Fruit fly (Drosophila melanogaster) whole organism, embryonic: ENCODE measurements around the gene Trxr1.

ENCODE experiments used
- Abd-B ChIP-seq: fragments of 200-800 bp; sonication (Bioruptor generic); optimal IDR thresholded peaks from 2 replicates; lab custom pipeline; 2018; ENCODE audit warnings: missing biosample characterization, mild to moderate bottlenecking, missing genetic modification characterization, moderate library complexity
- Atf3 ChIP-seq: fragments of 200-800 bp; sonication (Bioruptor generic); optimal IDR thresholded peaks from 3 replicates; lab custom pipeline; 2016; ENCODE audit warnings: missing biosample characterization, missing genetic modification characterization
- CG11085 ChIP-seq: fragments of 200-800 bp; sonication (Bioruptor generic); IDR thresholded peaks from 2 replicates; pipeline ENCODE4 v1.3.6; 2022; ENCODE audit warnings: missing biosample characterization, missing genetic modification characterization
- CG12236 ChIP-seq: fragments of 200-800 bp; sonication (Bioruptor generic); optimal IDR thresholded peaks from 2 replicates; lab custom pipeline; 2016; ENCODE audit warnings: missing biosample characterization, missing genetic modification characterization
- CG13424 ChIP-seq: fragments of 200-800 bp; sonication (Bioruptor generic); optimal IDR thresholded peaks from 2 replicates; lab custom pipeline; 2019; ENCODE audit warnings: missing biosample characterization, mild to moderate bottlenecking, missing genetic modification characterization, moderate library complexity
- CG16779 ChIP-seq: fragments of 200-800 bp; sonication (Bioruptor generic); IDR thresholded peaks from 2 replicates; pipeline ENCODE4 v1.3.6; 2022; ENCODE audit warnings: missing biosample characterization, missing genetic modification characterization
- CG16813 ChIP-seq: fragments of 200-800 bp; sonication (Bioruptor generic); IDR thresholded peaks from 3 replicates; pipeline ENCODE4 v1.3.6; 2022; ENCODE audit warnings: missing biosample characterization, missing genetic modification characterization; ENCODE audit not compliant: partially characterized antibody
- CG17568 ChIP-seq: fragments of 200-800 bp; sonication (Bioruptor generic); optimal IDR thresholded peaks from 2 replicates; lab custom pipeline; 2018; ENCODE audit warnings: missing biosample characterization, mild to moderate bottlenecking, missing genetic modification characterization, moderate library complexity
- CG18764 ChIP-seq: fragments of 200-800 bp; sonication (Bioruptor generic); optimal IDR thresholded peaks from 3 replicates; lab custom pipeline; 2016; ENCODE audit warnings: missing biosample characterization, missing genetic modification characterization
- CG2120 ChIP-seq: fragments of 200-800 bp; sonication (Bioruptor generic); optimal IDR thresholded peaks from 3 replicates; lab custom pipeline; 2016; ENCODE audit warnings: missing biosample characterization, missing genetic modification characterization
- CG3281 ChIP-seq: fragments of 200-800 bp; sonication (Bioruptor generic); optimal IDR thresholded peaks from 3 replicates; lab custom pipeline; 2017; ENCODE audit warnings: missing biosample characterization, mild to moderate bottlenecking, missing genetic modification characterization
- CG3407 ChIP-seq: fragments of 200-800 bp; sonication (Bioruptor generic); optimal IDR thresholded peaks from 2 replicates; lab custom pipeline; 2018; ENCODE audit warnings: missing biosample characterization, mild to moderate bottlenecking, missing genetic modification characterization
- CG34422 ChIP-seq: fragments of 200-800 bp; sonication (Bioruptor generic); IDR thresholded peaks from 3 replicates; pipeline ENCODE4 v1.3.6; 2022; ENCODE audit warnings: missing biosample characterization, missing genetic modification characterization
- CG43689 ChIP-seq: fragments of 200-800 bp; sonication (Bioruptor generic); IDR thresholded peaks from 2 replicates; pipeline ENCODE4 v1.3.6; 2022; ENCODE audit warnings: missing biosample characterization, missing genetic modification characterization
- CG5180 ChIP-seq: fragments of 200-800 bp; sonication (Bioruptor generic); optimal IDR thresholded peaks from 3 replicates; lab custom pipeline; 2017; ENCODE audit warnings: missing biosample characterization, missing genetic modification characterization, mild to moderate bottlenecking, moderate library complexity, missing genetic modification reagents
- CG5953 ChIP-seq: fragments of 200-800 bp; sonication (Bioruptor generic); IDR thresholded peaks from 2 replicates; pipeline ENCODE4 v1.3.6; 2022; ENCODE audit warnings: missing biosample characterization, missing genetic modification characterization
- CG7556 ChIP-seq: fragments of 200-800 bp; sonication (Bioruptor generic); optimal IDR thresholded peaks from 2 replicates; lab custom pipeline; 2017; ENCODE audit warnings: missing biosample characterization, mild to moderate bottlenecking, missing genetic modification characterization
- CG7745 ChIP-seq: fragments of 200-800 bp; sonication (Bioruptor generic); optimal IDR thresholded peaks from 2 replicates; lab custom pipeline; 2018; ENCODE audit warnings: missing biosample characterization, mild to moderate bottlenecking, missing genetic modification characterization, moderate library complexity
- Fer2 ChIP-seq: fragments of 200-800 bp; sonication (Bioruptor generic); optimal IDR thresholded peaks from 2 replicates; lab custom pipeline; 2018; ENCODE audit warnings: missing biosample characterization, mild to moderate bottlenecking, missing genetic modification characterization, moderate library complexity
- Hr78 ChIP-seq, 2 experiments: fragments of 200-800 bp in 1 of 2; fragments of >200 bp in 1 of 2; sonication (Bioruptor generic) in 1 of 2; optimal IDR thresholded peaks; 2 replicates each; lab custom pipeline; 2017 to 2019; ENCODE audit warnings: missing biosample characterization in 2 of 2, missing genetic modification characterization in 2 of 2, mild to moderate bottlenecking in 1 of 2, moderate library complexity in 1 of 2
- Jarid2 ChIP-seq: fragments of 200-800 bp; sonication (Bioruptor generic); optimal IDR thresholded peaks from 3 replicates; lab custom pipeline; 2017; ENCODE audit warnings: mild to moderate bottlenecking, missing biosample characterization, missing genetic modification reagents, missing genetic modification characterization
- Rx ChIP-seq: fragments of 200-800 bp; sonication (Bioruptor generic); IDR thresholded peaks from 2 replicates; pipeline ENCODE4 v1.3.6; 2022; ENCODE audit warnings: missing biosample characterization, missing genetic modification characterization
- Ssrp ChIP-seq: fragments of 200-800 bp; sonication (Bioruptor generic); optimal IDR thresholded peaks from 2 replicates; lab custom pipeline; 2018; ENCODE audit warnings: missing biosample characterization, mild to moderate bottlenecking, missing genetic modification characterization, moderate library complexity
- ato ChIP-seq: fragments of 200-800 bp; sonication (Bioruptor generic); IDR thresholded peaks from 2 replicates; pipeline ENCODE4 v1.3.6; 2022; ENCODE audit warnings: missing biosample characterization, missing genetic modification characterization; ENCODE audit not compliant: partially characterized antibody
- az2 ChIP-seq: fragments of 200-800 bp; sonication (Bioruptor generic); optimal IDR thresholded peaks from 3 replicates; lab custom pipeline; 2016; ENCODE audit warnings: missing biosample characterization, missing genetic modification characterization
- bbx ChIP-seq: fragments of 200-800 bp; sonication (Bioruptor generic); IDR thresholded peaks from 2 replicates; pipeline ENCODE4 v1.3.6; 2022; ENCODE audit warnings: missing biosample characterization, missing genetic modification characterization; ENCODE audit not compliant: partially characterized antibody
- bcd ChIP-seq: fragments of 200-800 bp; sonication (Bioruptor generic); optimal IDR thresholded peaks from 2 replicates; lab custom pipeline; 2017; ENCODE audit warnings: missing biosample characterization, mild to moderate bottlenecking, missing genetic modification characterization
- btn ChIP-seq: fragments of 200-800 bp; sonication (Bioruptor generic); optimal IDR thresholded peaks from 2 replicates; lab custom pipeline; 2016; ENCODE audit warnings: missing biosample characterization, missing genetic modification characterization
- cato ChIP-seq: fragments of 200-800 bp; sonication (Bioruptor generic); optimal IDR thresholded peaks from 2 replicates; lab custom pipeline; 2016; ENCODE audit warnings: missing biosample characterization, missing genetic modification characterization, borderline replicate concordance
- da ChIP-seq: fragments of 200-800 bp; sonication (Bioruptor generic); optimal IDR thresholded peaks from 2 replicates; lab custom pipeline; 2016; ENCODE audit warnings: missing biosample characterization, missing genetic modification characterization
- disco-r ChIP-seq: fragments of 200-800 bp; sonication (Bioruptor generic); optimal IDR thresholded peaks from 2 replicates; lab custom pipeline; 2016; ENCODE audit warnings: missing biosample characterization, missing genetic modification characterization
- dm ChIP-seq: fragments of 200-800 bp; sonication (Bioruptor generic); optimal IDR thresholded peaks from 3 replicates; lab custom pipeline; 2016; ENCODE audit warnings: missing biosample characterization, missing genetic modification characterization
- en ChIP-seq: fragments of 200-800 bp; sonication (Bioruptor generic); optimal IDR thresholded peaks from 2 replicates; lab custom pipeline; 2016; ENCODE audit warnings: missing biosample characterization, missing genetic modification characterization
- ewg ChIP-seq: fragments of 200-800 bp; sonication (Bioruptor generic); optimal IDR thresholded peaks from 3 replicates; lab custom pipeline; 2017; ENCODE audit warnings: mild to moderate bottlenecking, missing biosample characterization, missing genetic modification reagents, missing genetic modification characterization
- gcm ChIP-seq: fragments of 200-800 bp; sonication (Bioruptor generic); optimal IDR thresholded peaks from 2 replicates; lab custom pipeline; 2019; ENCODE audit warnings: missing biosample characterization, mild to moderate bottlenecking, missing genetic modification characterization, moderate library complexity
- ken ChIP-seq: fragments of 200-800 bp; sonication (Bioruptor generic); IDR thresholded peaks from 3 replicates; pipeline ENCODE4 v1.3.6; 2022; ENCODE audit warnings: missing biosample characterization, missing genetic modification characterization
- nmo ChIP-seq: fragments of 200-800 bp; sonication (Bioruptor generic); optimal IDR thresholded peaks from 2 replicates; lab custom pipeline; 2018; ENCODE audit warnings: missing biosample characterization, mild to moderate bottlenecking, missing genetic modification characterization, moderate library complexity
- psq ChIP-seq: fragments of 200-800 bp; sonication (Bioruptor generic); optimal IDR thresholded peaks from 2 replicates; lab custom pipeline; 2017; ENCODE audit warnings: missing biosample characterization, missing genetic modification characterization
- repo ChIP-seq: fragments of 200-800 bp; sonication (Bioruptor generic); optimal IDR thresholded peaks from 2 replicates; lab custom pipeline; 2016; ENCODE audit warnings: missing biosample characterization, missing genetic modification characterization
- run ChIP-seq: fragments of 200-800 bp; sonication (Bioruptor generic); optimal IDR thresholded peaks from 3 replicates; lab custom pipeline; 2018; ENCODE audit warnings: missing biosample characterization, mild to moderate bottlenecking, missing genetic modification characterization
- slbo ChIP-seq: fragments of 200-800 bp; sonication (Bioruptor generic); IDR thresholded peaks from 2 replicates; pipeline ENCODE4 v1.3.6; 2022; ENCODE audit warnings: missing biosample characterization, missing genetic modification characterization
- sob ChIP-seq: fragments of 200-800 bp; sonication (Bioruptor generic); IDR thresholded peaks from 2 replicates; pipeline ENCODE4 v1.3.6; 2022; ENCODE audit warnings: missing biosample characterization, missing genetic modification characterization
- sug ChIP-seq: fragments of 200-800 bp; optimal IDR thresholded peaks from 2 replicates; lab custom pipeline; 2019; ENCODE audit warnings: missing biosample characterization, mild to moderate bottlenecking, missing genetic modification characterization, moderate library complexity
- tgo ChIP-seq: fragments of 200-800 bp; sonication (Bioruptor generic); IDR thresholded peaks from 3 replicates; pipeline ENCODE4 v1.3.6; 2022; ENCODE audit warnings: missing biosample characterization, missing genetic modification characterization
- tll ChIP-seq, 2 experiments: fragments of 200-800 bp in 1 of 2; fragments of >200 bp in 1 of 2; sonication (Bioruptor generic) in 1 of 2; optimal IDR thresholded peaks; 2 replicates each; lab custom pipeline; 2017 to 2019; ENCODE audit warnings: missing biosample characterization in 2 of 2, missing genetic modification characterization in 2 of 2, mild to moderate bottlenecking in 1 of 2, moderate library complexity in 1 of 2
- ttk ChIP-seq: fragments of 200-800 bp; sonication (Bioruptor generic); IDR thresholded peaks from 2 replicates; pipeline ENCODE4 v2.1.2; 2022; ENCODE audit warnings: missing biosample characterization, missing genetic modification characterization
- tup ChIP-seq: fragments of 200-800 bp; sonication (Bioruptor generic); optimal IDR thresholded peaks from 2 replicates; lab custom pipeline; 2016; ENCODE audit warnings: missing biosample characterization, mild to moderate bottlenecking, missing genetic modification characterization, moderate library complexity
- unc-4 ChIP-seq: fragments of 200-800 bp; sonication (Bioruptor generic); IDR thresholded peaks from 2 replicates; pipeline ENCODE4 v1.3.6; 2022; ENCODE audit warnings: missing biosample characterization, missing genetic modification characterization; ENCODE audit not compliant: partially characterized antibody
- wor ChIP-seq: fragments of 200-800 bp; sonication (Bioruptor generic); IDR thresholded peaks from 2 replicates; pipeline ENCODE4 v1.3.6; 2022; ENCODE audit warnings: missing biosample characterization, missing genetic modification characterization

Gene Trxr1

dm6 chrX:8196598-8197228 lies 45.6 kb upstream of the Trxr1 start (continued):
- TF ChIP-seq CG3407 (GFP tag; lab: Kevin White, UChicago) = peak; percentile 20
- TF ChIP-seq ttk (GFP tag; lab: Robert Waterston, UW) = peak; percentile 61
- no peak for TF ChIP-seq CG12236 (GFP tag; lab: Kevin White, UChicago)
- TF ChIP-seq run (tag; lab: Kevin White, UChicago) = no peak
- TF ChIP-seq bcd (GFP tag; lab: Kevin White, UChicago) = peak; percentile 41
- TF ChIP-seq dm (GFP tag; lab: Kevin White, UChicago) = no peak
- TF ChIP-seq slbo (GFP tag; lab: Robert Waterston, UW) = peak; percentile 57
- no peak for TF ChIP-seq repo (GFP tag; lab: Kevin White, UChicago)
- peak; percentile 39; the same call in 1 of the 2 replicates for TF ChIP-seq wor
- no peak for TF ChIP-seq CG18764
- TF ChIP-seq psq = no peak
- peak; percentile 50 for TF ChIP-seq Ssrp
- TF ChIP-seq tgo (GFP tag; lab: Robert Waterston, UW) = peak; percentile 52; the same call in 2 of the 3 replicates
- TF ChIP-seq ken = peak; percentile 65; the same call in 1 of the 3 replicates
- TF ChIP-seq btn (GFP tag; lab: Kevin White, UChicago) = no peak
- no peak for TF ChIP-seq Hr78 (GFP tag; optimal IDR thresholded peaks at IDR 0.05; lab: Kevin White, UChicago)
- no peak for TF ChIP-seq CG17568 (GFP tag; lab: Kevin White, UChicago)
- TF ChIP-seq CG5953 (GFP tag; lab: Robert Waterston, UW) = peak; percentile 68
- TF ChIP-seq Rx (GFP tag; lab: Robert Waterston, UW) = peak; percentile 49
- peak; percentile 45 for TF ChIP-seq CG13424 (tag; lab: Kevin White, UChicago)
- no peak for TF ChIP-seq Atf3 (GFP tag; lab: Kevin White, UChicago)
- TF ChIP-seq en (GFP tag; lab: Kevin White, UChicago) = no peak
- TF ChIP-seq tll (GFP tag; optimal IDR thresholded peaks at IDR 0.05; lab: Kevin White, UChicago) = no peak
- no peak for TF ChIP-seq CG3281 (GFP tag; lab: Kevin White, UChicago)
- TF ChIP-seq CG34422 = peak; percentile 19; the same call in 1 of the 3 replicates
- peak; percentile 17 for TF ChIP-seq Abd-B
- TF ChIP-seq gcm (GFP tag; lab: Kevin White, UChicago) = no peak
- no peak for TF ChIP-seq unc-4
- no peak for TF ChIP-seq tup
- TF ChIP-seq disco-r = no peak
- TF ChIP-seq CG5180 (GFP tag; lab: Kevin White, UChicago) = peak; percentile 5
- TF ChIP-seq CG7556 (GFP tag; lab: Kevin White, UChicago) = no peak
- TF ChIP-seq nmo (GFP tag; lab: Kevin White, UChicago) = peak; percentile 46
- no peak for TF ChIP-seq Fer2
- no peak for TF ChIP-seq CG2120
- no peak for TF ChIP-seq CG16779 (GFP tag; lab: Robert Waterston, UW)
- no peak for TF ChIP-seq CG16813 (GFP tag; lab: Robert Waterston, UW)
- no peak for TF ChIP-seq Jarid2 (GFP tag; lab: Kevin White, UChicago)
- TF ChIP-seq ato (GFP tag; lab: Robert Waterston, UW) = no peak
- no peak for TF ChIP-seq sug (tag; lab: Kevin White, UChicago)
- TF ChIP-seq sob (GFP tag; lab: Robert Waterston, UW) = 0 out of 2 replicates have a peak, but pooled peaks have one; percentile 35
- no peak for TF ChIP-seq bbx (GFP tag; lab: Robert Waterston, UW)
- no peak for TF ChIP-seq da (GFP tag; lab: Kevin White, UChicago)
- no peak for TF ChIP-seq CG7745 (tag; lab: Kevin White, UChicago)
- TF ChIP-seq ewg = peak; percentile 23
- peak; percentile 29 for TF ChIP-seq az2 (GFP tag; lab: Kevin White, UChicago)
- TF ChIP-seq cato (GFP tag; lab: Kevin White, UChicago) = no peak
- peak; percentile 53; the same call in 1 of the 2 replicates for TF ChIP-seq CG43689 (GFP tag; lab: Robert Waterston, UW)
- TF ChIP-seq CG11085 (GFP tag; lab: Robert Waterston, UW) = no peak
